Fruit fly (Drosophila melanogaster): ENCODE results near the gene Sirup.

DNA sequence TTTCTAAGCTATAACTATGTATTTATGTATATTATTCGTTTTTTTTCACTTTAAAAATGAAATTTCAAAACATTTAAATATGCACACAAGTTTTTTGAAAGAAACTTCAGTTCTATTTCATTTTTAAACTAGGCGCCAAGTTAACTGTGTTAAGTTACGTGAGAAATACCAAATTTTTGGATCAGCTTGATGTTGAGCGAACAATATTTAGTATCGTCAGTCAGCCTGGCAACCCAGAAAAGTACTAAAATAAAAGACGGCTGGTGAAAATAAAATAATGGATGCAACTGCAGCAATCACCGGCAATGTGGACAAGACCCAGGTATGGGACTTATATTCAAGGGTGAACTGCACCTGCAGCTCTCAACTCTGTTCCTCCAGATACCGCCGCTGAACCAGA, 42.2 kb downstream of the Sirup start, which contains the start of gene CCDC53:
- no peak for TF ChIP-seq CG8478 (optimal IDR thresholded peaks at IDR 0.05)
- TF ChIP-seq CTCF (optimal IDR thresholded peaks at IDR 0.05): no peak
